Fruit fly (Drosophila melanogaster) whole organism, pupa: ENCODE results near the gene CG17544.

Experiments
- CG10348 ChIP-seq: fragments of 200-800 bp; sonication (Bioruptor generic); IDR thresholded peaks from 2 replicates; pipeline ENCODE4 v1.3.6; 2022; ENCODE audit warnings: missing biosample characterization, missing genetic modification characterization
- CG12605 ChIP-seq: fragments of 200-800 bp; sonication (Bioruptor generic); IDR thresholded peaks from 2 replicates; pipeline ENCODE4 v1.3.6; 2022; ENCODE audit warnings: missing biosample characterization, missing genetic modification characterization
- CG13204 ChIP-seq: fragments of 200-800 bp; sonication (Bioruptor generic); optimal IDR thresholded peaks from 2 replicates; lab custom pipeline; 2018; ENCODE audit warnings: missing biosample characterization, mild to moderate bottlenecking, missing genetic modification characterization, moderate library complexity
- CG14655 ChIP-seq: fragments of 200-800 bp; sonication (Bioruptor generic); optimal IDR thresholded peaks from 3 replicates; lab custom pipeline; 2017; ENCODE audit warnings: mild to moderate bottlenecking, missing biosample characterization, missing genetic modification reagents, missing genetic modification characterization
- CG15710 ChIP-seq: fragments of 200-800 bp; sonication (Bioruptor generic); optimal IDR thresholded peaks from 2 replicates; lab custom pipeline; 2018; ENCODE audit warnings: missing biosample characterization, mild to moderate bottlenecking, missing genetic modification characterization, moderate library complexity
- CG17806 ChIP-seq: fragments of 200-800 bp; sonication (Bioruptor generic); optimal IDR thresholded peaks from 2 replicates; lab custom pipeline; 2018; ENCODE audit warnings: missing biosample characterization, mild to moderate bottlenecking, missing genetic modification characterization, moderate library complexity
- CG32121 ChIP-seq: fragments of 200-800 bp; sonication (Bioruptor generic); IDR thresholded peaks from 2 replicates; pipeline ENCODE4 v1.3.6; 2022; ENCODE audit warnings: missing biosample characterization, missing genetic modification characterization
- CG34367 ChIP-seq: fragments of 200-800 bp; sonication (Bioruptor generic); optimal IDR thresholded peaks from 2 replicates; lab custom pipeline; 2018; ENCODE audit warnings: missing biosample characterization, mild to moderate bottlenecking, missing genetic modification characterization
- CG4496 ChIP-seq: fragments of 200-800 bp; sonication (Bioruptor generic); IDR thresholded peaks from 3 replicates; pipeline ENCODE4 v1.3.6; 2022; ENCODE audit warnings: missing biosample characterization, missing genetic modification characterization
- CG8159 ChIP-seq: fragments of 200-800 bp; sonication (Bioruptor generic); optimal IDR thresholded peaks from 3 replicates; lab custom pipeline; 2018; ENCODE audit warnings: missing biosample characterization, mild to moderate bottlenecking, missing genetic modification characterization, moderate library complexity
- CG8301 ChIP-seq: fragments of 200-800 bp; sonication (Bioruptor generic); optimal IDR thresholded peaks from 2 replicates; lab custom pipeline; 2018; ENCODE audit warnings: missing biosample characterization, mild to moderate bottlenecking, missing genetic modification characterization
- CG9948 ChIP-seq: fragments of 200-800 bp; sonication (Bioruptor generic); optimal IDR thresholded peaks from 2 replicates; lab custom pipeline; 2018; ENCODE audit warnings: missing biosample characterization, mild to moderate bottlenecking, missing genetic modification characterization, moderate library complexity
- D1 ChIP-seq: fragments of 200-800 bp; sonication (Bioruptor generic); optimal IDR thresholded peaks from 2 replicates; lab custom pipeline; 2018; ENCODE audit warnings: missing biosample characterization, mild to moderate bottlenecking, missing genetic modification characterization, moderate library complexity
- EcR ChIP-seq: fragments of 200-800 bp; sonication (Bioruptor generic); optimal IDR thresholded peaks from 3 replicates; lab custom pipeline; 2019; ENCODE audit warnings: missing biosample characterization, missing genetic modification characterization, mild to moderate bottlenecking, moderate library complexity, missing genetic modification reagents
- Ets98B ChIP-seq: fragments of 200-800 bp; sonication (Bioruptor generic); IDR thresholded peaks from 2 replicates; pipeline ENCODE4 v1.3.6; 2022; ENCODE audit warnings: missing biosample characterization, missing genetic modification characterization
- Pif1A ChIP-seq: fragments of 200-800 bp; sonication (Bioruptor generic); optimal IDR thresholded peaks from 3 replicates; lab custom pipeline; 2016; ENCODE audit warnings: missing biosample characterization, missing genetic modification characterization
- Pif1B ChIP-seq: fragments of 200-800 bp; sonication (Bioruptor generic); optimal IDR thresholded peaks from 3 replicates; lab custom pipeline; 2016; ENCODE audit warnings: missing biosample characterization, missing genetic modification characterization
- Snoo ChIP-seq: fragments of 200-800 bp; sonication (Bioruptor generic); optimal IDR thresholded peaks from 3 replicates; lab custom pipeline; 2017; ENCODE audit warnings: missing biosample characterization, mild to moderate bottlenecking, missing genetic modification characterization, inconsistent platforms
- fd96Ca ChIP-seq: fragments of 200-800 bp; sonication (Bioruptor generic); IDR thresholded peaks from 3 replicates; pipeline ENCODE4 v1.3.6; 2022; ENCODE audit warnings: missing biosample characterization, missing genetic modification characterization
- gl ChIP-seq: fragments of 200-800 bp; sonication (Bioruptor generic); optimal IDR thresholded peaks from 2 replicates; lab custom pipeline; 2018; ENCODE audit warnings: missing biosample characterization, mild to moderate bottlenecking, missing genetic modification characterization
- rn ChIP-seq: fragments of 200-800 bp; sonication (Bioruptor generic); IDR thresholded peaks from 2 replicates; pipeline ENCODE4 v1.3.6; 2022; ENCODE audit warnings: missing biosample characterization, missing genetic modification characterization

Gene CG17544

DNA sequence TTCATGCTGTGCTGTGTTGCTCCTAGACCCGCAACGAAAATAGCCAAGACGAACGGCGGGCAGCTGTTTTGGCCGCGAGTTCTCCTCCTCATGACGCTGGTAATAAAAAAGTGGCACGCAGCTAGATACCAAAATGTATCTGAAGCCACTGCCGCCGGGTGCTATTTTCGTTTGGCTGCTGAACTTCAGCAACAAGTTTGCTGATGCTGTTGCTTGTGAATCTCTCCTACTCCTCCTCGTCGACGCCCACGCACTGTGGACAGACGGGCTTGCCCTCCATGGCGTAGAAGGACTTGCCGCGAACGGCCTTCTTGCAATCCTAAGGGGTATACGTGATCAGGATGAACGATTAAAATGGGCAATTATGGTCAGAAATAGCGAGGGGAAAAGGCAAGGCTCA is 5.1 kb upstream of the CG17544 start:
- TF ChIP-seq CG32121 (GFP tag; lab: Robert Waterston, UW) (peak; percentile 17; the same call in 1 of the 2 replicates), EcR (GFP tag; lab: Kevin White, UChicago) (no peak), Pif1B (GFP tag; lab: Kevin White, UChicago) (no peak), CG10348 (GFP tag; lab: Robert Waterston, UW) (no peak), CG8301 (no peak)

dm6 chr2L:19402667-19403066 is 4.4 kb upstream of the CG17544 start:
- TF ChIP-seq Pif1A (GFP tag; lab: Kevin White, UChicago) (no peak), CG8301 (no peak), Ets98B (GFP tag; lab: Robert Waterston, UW) (no peak), CG9948 (tag; lab: Kevin White, UChicago) (no peak), CG32121 (GFP tag; lab: Robert Waterston, UW) (no peak), CG13204 (GFP tag; lab: Kevin White, UChicago) (no peak), CG15710 (tag; lab: Kevin White, UChicago) (no peak)
- TF ChIP-seq, all 21 proteins: peak for 0

DNA sequence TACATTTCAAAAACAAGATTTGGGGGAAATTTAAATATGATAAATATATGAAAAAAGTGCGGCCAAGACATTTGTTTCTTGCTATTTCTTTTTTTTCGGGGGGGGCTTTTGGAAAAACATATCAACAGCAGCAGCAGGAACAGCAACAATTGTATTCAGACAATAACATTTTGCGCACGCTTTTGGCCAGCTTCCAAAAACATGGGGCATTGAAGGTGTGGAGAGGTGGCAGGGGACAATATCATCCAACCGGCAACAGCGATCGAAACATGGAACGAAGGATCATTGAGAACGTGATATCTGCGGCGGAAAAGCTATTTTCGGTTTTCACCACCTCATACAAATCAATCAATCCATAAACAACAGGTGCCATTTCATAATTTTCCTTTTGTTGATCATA is 3.6 kb upstream of the CG17544 start:
- TF ChIP-seq rn (GFP tag; lab: Robert Waterston, UW) (no peak), CG17806 (tag; lab: Kevin White, UChicago) (no peak), CG15710 (tag; lab: Kevin White, UChicago) (no peak), CG9948 (tag; lab: Kevin White, UChicago) (no peak), gl (tag; lab: Kevin White, UChicago) (no peak), D1 (tag; lab: Kevin White, UChicago) (no peak), fd96Ca (no peak), EcR (GFP tag; lab: Kevin White, UChicago) (no peak), Pif1A (GFP tag; lab: Kevin White, UChicago) (no peak), CG13204 (GFP tag; lab: Kevin White, UChicago) (no peak), CG8159 (tag; lab: Kevin White, UChicago) (no peak), CG34367 (tag; lab: Kevin White, UChicago) (no peak), CG4496 (GFP tag; lab: Robert Waterston, UW) (no peak), CG32121 (GFP tag; lab: Robert Waterston, UW) (no peak), Snoo (tag; lab: Kevin White, UChicago) (no peak), CG12605 (GFP tag; lab: Robert Waterston, UW) (no peak)

DNA sequence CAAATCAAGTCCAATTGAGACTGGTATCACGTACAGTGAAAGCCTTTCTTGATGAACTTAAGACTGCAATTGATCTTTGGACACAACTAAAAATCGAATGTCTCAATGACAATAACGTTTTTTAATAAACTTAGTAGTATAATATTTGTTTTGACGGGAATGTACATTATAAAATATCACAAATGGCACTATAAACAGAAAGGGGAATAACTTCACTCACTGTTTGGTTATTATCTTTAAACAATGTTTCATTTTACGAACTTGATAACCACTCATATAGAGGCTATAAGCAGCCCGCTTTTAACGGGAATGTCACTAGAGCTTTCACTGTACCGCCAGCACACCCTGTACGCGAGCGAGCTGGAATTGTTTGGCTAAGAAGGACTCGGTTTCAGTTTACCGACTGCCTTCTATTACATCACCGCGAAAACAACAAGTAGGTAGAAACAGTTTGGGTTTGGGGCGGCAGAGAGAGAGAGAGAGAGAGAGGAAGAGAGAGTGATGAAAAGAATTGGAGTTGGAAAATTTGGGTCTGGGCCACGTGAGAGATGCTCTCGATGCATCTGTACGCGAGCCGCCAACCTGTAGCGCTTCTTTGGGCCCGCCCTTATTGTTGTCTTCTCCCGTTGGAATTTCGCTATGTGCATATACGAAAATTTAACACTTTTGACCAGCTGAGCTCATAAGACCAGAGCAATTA is 526 bp downstream of the CG17544 start:
- TF ChIP-seq CG32121 (GFP tag; lab: Robert Waterston, UW) (no peak), CG12605 (GFP tag; lab: Robert Waterston, UW) (peak; percentile 66), fd96Ca (no peak), CG8159 (tag; lab: Kevin White, UChicago) (peak; percentile 48), D1 (tag; lab: Kevin White, UChicago) (no peak), gl (tag; lab: Kevin White, UChicago) (no peak), CG9948 (tag; lab: Kevin White, UChicago) (peak; percentile 38), CG13204 (GFP tag; lab: Kevin White, UChicago) (no peak), EcR (GFP tag; lab: Kevin White, UChicago) (no peak), CG34367 (tag; lab: Kevin White, UChicago) (no peak), CG17806 (tag; lab: Kevin White, UChicago) (peak; percentile 27), CG14655 (peak; percentile 69), rn (GFP tag; lab: Robert Waterston, UW) (no peak), Pif1B (GFP tag; lab: Kevin White, UChicago) (no peak), Ets98B (GFP tag; lab: Robert Waterston, UW) (no peak), CG4496 (GFP tag; lab: Robert Waterston, UW) (0 out of 3 replicates have a peak, but pooled peaks have one; percentile 18), Snoo (tag; lab: Kevin White, UChicago) (peak; percentile 61), CG15710 (tag; lab: Kevin White, UChicago) (peak; percentile 44), CG10348 (GFP tag; lab: Robert Waterston, UW) (no peak), Pif1A (GFP tag; lab: Kevin White, UChicago) (peak; percentile 60), CG8301 (peak; percentile 50)

- TF ChIP-seq Pif1A (GFP tag; lab: Kevin White, UChicago) (no peak), CG4496 (GFP tag; lab: Robert Waterston, UW) (0 out of 3 replicates have a peak, but pooled peaks have one; percentile 8), gl (tag; lab: Kevin White, UChicago) (peak; percentile 65)
- TF ChIP-seq, all 21 proteins: peak for 2
These were observed 4.5 kb downstream of the CG17544 start, which contains the start of gene CG31798 for dm6 chr2L:19393703-19394210. Gene CG31798 (plus strand): TSS chr2L:19394160.

- no peak for TF ChIP-seq CG14655
- 0 out of 3 replicates have a peak, but pooled peaks have one; percentile 6 for TF ChIP-seq CG4496 (GFP tag; lab: Robert Waterston, UW)
- TF ChIP-seq CG13204 (GFP tag; lab: Kevin White, UChicago): no peak
- TF ChIP-seq CG12605 (GFP tag; lab: Robert Waterston, UW): no peak
These were observed 8.5 kb downstream of the CG17544 start, which contains the start of gene CG17549 for dm6 chr2L:19389749-19390148. Gene CG17549 (minus strand): TSS chr2L:19390075.
